Worm (Caenorhabditis elegans): ENCODE measurements around the gene Y37H2A.13.

Gene Y37H2A.13

ce11 chrV:18146077-18146476 lies 3.4 kb downstream of the Y37H2A.13 start, which contains the start of gene C14A6.3:
Gene C14A6.3, plus strand, starts transcription at chrV:18146377.
- TF ChIP-seq unc-130 (GFP tag; optimal IDR thresholded peaks at IDR 0.05) (no peak), F57A8.1 (GFP tag; optimal IDR thresholded peaks at IDR 0.05) (no peak), ceh-79 (tag; optimal IDR thresholded peaks at IDR 0.05) (no peak), ZK185.1 (tag; optimal IDR thresholded peaks at IDR 0.05; ENCODE audit: poor library complexity, severe bottlenecking) (no peak), aptf-2 (GFP tag; conservative IDR thresholded peaks at IDR 0.05) (no peak), nhr-27 (tag; optimal IDR thresholded peaks at IDR 0.05) (no peak), madf-6 (GFP tag; IDR thresholded peaks at IDR 0.05) (no peak), lir-1 (GFP tag; conservative IDR thresholded peaks at IDR 0.05) (no peak), D2030.7 (GFP tag; IDR thresholded peaks at IDR 0.05) (no peak), ccch-3 (GFP tag; optimal IDR thresholded peaks at IDR 0.05) (no peak), nhr-80 (tag; optimal IDR thresholded peaks at IDR 0.05) (no peak), F57C9.4 (tag; optimal IDR thresholded peaks at IDR 0.05) (no peak)

DNA sequence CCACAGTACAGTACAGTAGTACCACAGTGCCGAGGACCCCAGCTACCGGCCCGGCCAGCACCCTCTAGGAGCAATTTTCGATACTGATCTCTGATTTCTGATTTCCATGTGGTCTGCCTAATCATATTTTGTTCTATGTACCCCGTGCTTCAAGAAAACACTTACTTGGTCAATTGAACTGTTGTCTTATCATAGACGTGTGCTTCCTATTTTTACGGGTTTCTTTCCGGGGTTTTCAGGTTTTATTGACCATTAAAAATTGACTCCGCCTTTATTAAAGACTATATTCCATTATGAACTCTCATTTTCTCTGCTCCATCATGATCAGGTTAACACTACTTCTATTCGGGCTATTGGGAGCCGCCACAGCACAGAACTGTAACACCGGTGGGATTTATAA lies 15.1 kb downstream of the Y37H2A.13 start, which contains the start of gene clec-48:
Gene clec-48, plus strand, starts transcription at position 320 of the 400 bp plus-strand sequence.
- TF ChIP-seq nhr-80 (tag; optimal IDR thresholded peaks at IDR 0.05) (peak; percentile 9), dpff-1 (tag; optimal IDR thresholded peaks at IDR 0.05) (no peak)

DNA sequence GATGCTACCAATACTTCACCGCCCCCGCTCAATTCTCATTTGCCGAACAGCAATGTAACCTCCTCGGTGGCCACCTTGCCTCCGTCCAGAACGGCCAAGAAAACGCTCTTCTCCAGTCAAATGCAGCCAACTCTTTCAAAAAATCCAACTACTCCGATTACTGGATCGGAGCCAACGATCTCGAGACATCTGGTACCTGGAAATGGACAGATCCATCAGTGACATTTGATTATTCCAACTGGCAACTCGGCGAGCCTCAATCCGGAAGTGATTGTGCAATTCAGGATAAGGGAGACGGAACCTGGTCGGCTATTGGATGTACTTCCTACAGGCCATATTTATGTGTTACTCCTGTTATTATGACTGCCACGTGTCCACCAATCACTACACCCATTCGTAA lies 15.5 kb downstream of the Y37H2A.13 start:
- TF ChIP-seq nhr-120 (GFP tag; IDR thresholded peaks at IDR 0.05) (no peak), Y79H2A.3 (GFP tag; conservative IDR thresholded peaks at IDR 0.05) (no peak), K11D2.4 (GFP tag; IDR thresholded peaks at IDR 0.05) (no peak), zim-3 (tag; optimal IDR thresholded peaks at IDR 0.05) (no peak), Y95B8A.8 (GFP tag; IDR thresholded peaks at IDR 0.05) (no peak), F10E7.11 (tag; optimal IDR thresholded peaks at IDR 0.05) (no peak), Y67H2A.10 (GFP tag; conservative IDR thresholded peaks at IDR 0.05) (no peak), Y53F4B.3 (GFP tag; IDR thresholded peaks at IDR 0.05) (no peak), lin-35 (GFP tag; optimal IDR thresholded peaks at IDR 0.05) (no peak)

- TF ChIP-seq fkh-3 (tag; optimal IDR thresholded peaks at IDR 0.05) (no peak), sptf-2 (GFP tag; optimal IDR thresholded peaks at IDR 0.05) (no peak), attf-5 (GFP tag; optimal IDR thresholded peaks at IDR 0.05) (no peak), egrh-3 (GFP tag; IDR thresholded peaks at IDR 0.05) (no peak), nfyb-1 (GFP tag; IDR thresholded peaks at IDR 0.05) (no peak), madf-6 (GFP tag; IDR thresholded peaks at IDR 0.05) (no peak), ztf-18 (tag; optimal IDR thresholded peaks at IDR 0.05) (no peak), tbp1 (GFP tag; optimal IDR thresholded peaks at IDR 0.05) (no peak), madf-3 (GFP tag; IDR thresholded peaks at IDR 0.05) (no peak), F52B5.7 (tag; optimal IDR thresholded peaks at IDR 0.05) (no peak), lin-40 (tag; optimal IDR thresholded peaks at IDR 0.05) (no peak), hlh-12 (tag; optimal IDR thresholded peaks at IDR 0.05) (no peak), F10E7.11 (tag; optimal IDR thresholded peaks at IDR 0.05) (no peak), lin-54 (GFP tag; optimal IDR thresholded peaks at IDR 0.05) (no peak), unc-130 (GFP tag; optimal IDR thresholded peaks at IDR 0.05) (no peak), lin-35 (GFP tag; optimal IDR thresholded peaks at IDR 0.05) (no peak), ceh-91 (GFP tag; IDR thresholded peaks at IDR 0.05) (no peak), zim-3 (tag; optimal IDR thresholded peaks at IDR 0.05) (no peak), hmg-1.2 (GFP tag; IDR thresholded peaks at IDR 0.05) (no peak)
Measured at ce11 chrV:18161228-18161627, 18.6 kb downstream of the Y37H2A.13 start, which contains the start of gene C14A6.13. Gene C14A6.13, minus strand, starts transcription at chrV:18161328.

Measured in whole organism, young adult.